Worm (Caenorhabditis elegans): ENCODE results near the gene memo-1.

DNA sequence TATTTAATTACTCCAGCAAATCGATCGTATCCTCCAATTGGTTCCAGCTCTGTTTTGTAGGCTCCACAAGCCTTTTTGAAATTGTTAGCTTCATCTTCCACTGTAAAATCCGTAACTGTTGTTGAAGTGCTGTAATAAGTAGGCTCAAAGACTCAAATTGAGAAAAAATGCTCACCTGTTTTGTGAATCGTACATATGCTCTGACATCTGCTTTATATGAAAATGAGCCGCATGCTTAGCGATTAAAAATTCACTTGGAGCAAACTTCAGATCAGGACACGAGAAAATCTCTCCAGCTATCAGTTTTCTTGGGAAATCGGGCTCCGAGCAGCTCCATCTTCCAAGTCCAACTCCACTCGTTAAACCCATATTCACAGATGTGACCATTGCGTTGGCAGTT lies 38.5 kb downstream of the memo-1 start:
- TF ChIP-seq nhr-11 (tag; optimal IDR thresholded peaks at IDR 0.05) (no peak), nhr-12 (tag; optimal IDR thresholded peaks at IDR 0.05) (no peak), ama-1 (optimal IDR thresholded peaks at IDR 0.05) (no peak), eor-1 (tag; optimal IDR thresholded peaks at IDR 0.05) (no peak), pha-4 (tag; optimal IDR thresholded peaks at IDR 0.05) (no peak), egl-27 (tag; optimal IDR thresholded peaks at IDR 0.05) (no peak), lin-15B (tag; optimal IDR thresholded peaks at IDR 0.05) (no peak), unc-62 (GFP tag; optimal IDR thresholded peaks at IDR 0.05) (no peak), nhr-237 (tag; optimal IDR thresholded peaks at IDR 0.05) (no peak), jun-1 (tag; optimal IDR thresholded peaks at IDR 0.05) (no peak), ZK546.5 (tag; optimal IDR thresholded peaks at IDR 0.05) (no peak), zag-1 (tag; optimal IDR thresholded peaks at IDR 0.05) (no peak), elt-3 (tag; optimal IDR thresholded peaks at IDR 0.05) (no peak)
